Fruit fly (Drosophila melanogaster) whole organism, embryonic: Measurements from ENCODE around the gene Snx17.

Experiments used
- Abd-B ChIP-seq: fragments of 200-800 bp; sonication (Bioruptor generic); optimal IDR thresholded peaks from 2 replicates; lab custom pipeline; 2018; ENCODE audit warnings: missing biosample characterization, mild to moderate bottlenecking, missing genetic modification characterization, moderate library complexity
- Ada2b ChIP-seq: fragments of 200-800 bp; sonication (Bioruptor generic); IDR thresholded peaks from 2 replicates; pipeline ENCODE4 v1.3.6; 2022; ENCODE audit warnings: missing biosample characterization, missing genetic modification characterization
- CG10366 ChIP-seq: fragments of 200-800 bp; sonication (Bioruptor generic); IDR thresholded peaks from 2 replicates; pipeline ENCODE4 v1.3.6; 2022; ENCODE audit warnings: missing biosample characterization, missing genetic modification characterization
- CG11560 ChIP-seq: fragments of 200-800 bp; sonication (Bioruptor generic); IDR thresholded peaks from 3 replicates; pipeline ENCODE4 v1.3.6; 2022; ENCODE audit warnings: missing biosample characterization, missing genetic modification characterization
- CG12104 ChIP-seq: fragments of 200-800 bp; sonication (Bioruptor generic); optimal IDR thresholded peaks from 3 replicates; lab custom pipeline; 2016; ENCODE audit warnings: missing biosample characterization, missing genetic modification characterization
- CG12219 ChIP-seq: fragments of 200-800 bp; sonication (Bioruptor generic); optimal IDR thresholded peaks from 3 replicates; lab custom pipeline; 2018; ENCODE audit warnings: missing biosample characterization, mild to moderate bottlenecking, missing genetic modification characterization
- CG12299 ChIP-seq: fragments of 200-800 bp; sonication (Bioruptor generic); optimal IDR thresholded peaks from 2 replicates; lab custom pipeline; 2018; ENCODE audit warnings: missing biosample characterization, mild to moderate bottlenecking, missing genetic modification characterization
- CG12659 ChIP-seq: fragments of 200-800 bp; sonication (Bioruptor generic); optimal IDR thresholded peaks from 3 replicates; lab custom pipeline; 2017; ENCODE audit warnings: mild to moderate bottlenecking, missing biosample characterization, missing genetic modification reagents, missing genetic modification characterization
- CG15269 ChIP-seq: fragments of 200-800 bp; sonication (Bioruptor generic); optimal IDR thresholded peaks from 2 replicates; lab custom pipeline; 2018; ENCODE audit warnings: missing biosample characterization, mild to moderate bottlenecking, missing genetic modification characterization, moderate library complexity
- CG15514 ChIP-seq: fragments of 200-800 bp; sonication (Bioruptor generic); optimal IDR thresholded peaks from 3 replicates; lab custom pipeline; 2017; ENCODE audit warnings: missing biosample characterization, missing genetic modification characterization, mild to moderate bottlenecking, moderate library complexity, missing genetic modification reagents
- CG15696 ChIP-seq: fragments of 200-800 bp; sonication (Bioruptor generic); optimal IDR thresholded peaks from 2 replicates; lab custom pipeline; 2019; ENCODE audit warnings: missing biosample characterization, mild to moderate bottlenecking, missing genetic modification characterization, moderate library complexity
- CG2202 ChIP-seq: fragments of 200-800 bp; sonication (Bioruptor generic); optimal IDR thresholded peaks from 2 replicates; lab custom pipeline; 2018; ENCODE audit warnings: missing biosample characterization, mild to moderate bottlenecking, missing genetic modification characterization
- CG2712 ChIP-seq: fragments of 200-800 bp; optimal IDR thresholded peaks from 3 replicates; lab custom pipeline; 2019; ENCODE audit warnings: missing biosample characterization, mild to moderate bottlenecking, missing genetic modification characterization, moderate library complexity
- CG30020 ChIP-seq: fragments of 200-800 bp; optimal IDR thresholded peaks from 2 replicates; lab custom pipeline; 2019; ENCODE audit warnings: missing biosample characterization, mild to moderate bottlenecking, missing genetic modification characterization, moderate library complexity
- CG31224 ChIP-seq: fragments of 200-800 bp; sonication (Bioruptor generic); IDR thresholded peaks from 2 replicates; pipeline ENCODE4 v1.3.6; 2022; ENCODE audit warnings: missing biosample characterization, missing genetic modification characterization
- CG33213 ChIP-seq: fragments of 200-800 bp; sonication (Bioruptor generic); optimal IDR thresholded peaks from 3 replicates; lab custom pipeline; 2016; ENCODE audit warnings: missing biosample characterization, missing genetic modification characterization
- CG3838 ChIP-seq: fragments of 200-800 bp; sonication (Bioruptor generic); optimal IDR thresholded peaks from 3 replicates; lab custom pipeline; 2016; ENCODE audit warnings: missing biosample characterization, missing genetic modification characterization
- CG3847 ChIP-seq: fragments of 200-800 bp; sonication (Bioruptor generic); IDR thresholded peaks from 2 replicates; pipeline ENCODE4 v1.3.6; 2022; ENCODE audit warnings: missing biosample characterization, missing genetic modification characterization
- CG5245 ChIP-seq: fragments of 200-800 bp; sonication (Bioruptor generic); optimal IDR thresholded peaks from 3 replicates; lab custom pipeline; 2016; ENCODE audit warnings: missing biosample characterization, missing genetic modification characterization
- CG6654 ChIP-seq: fragments of 200-800 bp; sonication (Bioruptor generic); optimal IDR thresholded peaks from 2 replicates; lab custom pipeline; 2017; ENCODE audit warnings: missing biosample characterization, mild to moderate bottlenecking, missing genetic modification characterization
- CG6689 ChIP-seq: fragments of 200-800 bp; sonication (Bioruptor generic); IDR thresholded peaks from 2 replicates; pipeline ENCODE4 v1.3.6; 2022; ENCODE audit warnings: missing biosample characterization, missing genetic modification characterization
- CG6854 ChIP-seq: fragments of 200-800 bp; sonication (Bioruptor generic); optimal IDR thresholded peaks from 3 replicates; lab custom pipeline; 2017; ENCODE audit warnings: missing biosample characterization, mild to moderate bottlenecking, missing genetic modification characterization
- CG7963 ChIP-seq: fragments of 200-800 bp; sonication (Bioruptor generic); IDR thresholded peaks from 3 replicates; pipeline ENCODE4 v1.3.6; 2022; ENCODE audit warnings: missing biosample characterization, missing genetic modification characterization; ENCODE audit not compliant: partially characterized antibody
- CG8281 ChIP-seq: fragments of 200-800 bp; sonication (Bioruptor generic); optimal IDR thresholded peaks from 2 replicates; lab custom pipeline; 2018; ENCODE audit warnings: missing biosample characterization, mild to moderate bottlenecking, missing genetic modification characterization, moderate library complexity
- Dip2 ChIP-seq: fragments of 200-800 bp; sonication (Bioruptor generic); IDR thresholded peaks from 2 replicates; pipeline ENCODE4 v1.3.6; 2022; ENCODE audit warnings: missing biosample characterization, missing genetic modification characterization
- Elba2 ChIP-seq: fragments of 200-800 bp; sonication (Bioruptor generic); optimal IDR thresholded peaks from 3 replicates; lab custom pipeline; 2016; ENCODE audit warnings: missing biosample characterization, missing genetic modification characterization
- Ets65A ChIP-seq: fragments of 200-800 bp; sonication (Bioruptor generic); peaks from one replicate; lab custom pipeline; 2016; ENCODE audit warnings: missing biosample characterization, missing genetic modification characterization
- Fer3 ChIP-seq: fragments of 200-800 bp; sonication (Bioruptor generic); optimal IDR thresholded peaks from 2 replicates; lab custom pipeline; 2018; ENCODE audit warnings: missing biosample characterization, mild to moderate bottlenecking, missing genetic modification characterization, moderate library complexity
- Nf-YA ChIP-seq: fragments of 200-800 bp; sonication (Bioruptor generic); IDR thresholded peaks from 2 replicates; pipeline ENCODE4 v1.3.6; 2022; ENCODE audit warnings: missing biosample characterization, missing genetic modification characterization
- Oaz ChIP-seq: fragments of 200-800 bp; sonication (Bioruptor generic); IDR thresholded peaks from 2 replicates; pipeline ENCODE4 v1.3.6; 2022; ENCODE audit warnings: missing biosample characterization, missing genetic modification characterization
- Rfx ChIP-seq: fragments of 200-800 bp; sonication (Bioruptor generic); IDR thresholded peaks from 2 replicates; pipeline ENCODE4 v1.3.6; 2022; ENCODE audit warnings: missing biosample characterization, missing genetic modification characterization
- Sin3A ChIP-seq: fragments of >200 bp; optimal IDR thresholded peaks from 2 replicates; lab custom pipeline; 2018
- Sox102F ChIP-seq: fragments of 200-800 bp; sonication (Bioruptor generic); optimal IDR thresholded peaks from 2 replicates; lab custom pipeline; 2018; ENCODE audit warnings: missing biosample characterization, mild to moderate bottlenecking, missing genetic modification characterization, moderate library complexity
- Stat92E ChIP-seq, 3 experiments: fragments of >200 bp in 2 of 3; fragments of 200-800 bp in 1 of 3; sonication (Bioruptor generic) in 1 of 3; optimal IDR thresholded peaks; 2 replicates each; lab custom pipeline; 2017 to 2019; ENCODE audit warnings: missing biosample characterization in 3 of 3, missing genetic modification characterization in 3 of 3, mild to moderate bottlenecking in 1 of 3, moderate library complexity in 1 of 3
- btn ChIP-seq: fragments of 200-800 bp; sonication (Bioruptor generic); optimal IDR thresholded peaks from 2 replicates; lab custom pipeline; 2016; ENCODE audit warnings: missing biosample characterization, missing genetic modification characterization
- chif ChIP-seq, 2 experiments: fragments of 200-800 bp; sonication (Bioruptor generic); optimal IDR thresholded peaks; 3 replicates each; lab custom pipeline; 2016; ENCODE audit warnings: missing biosample characterization in 2 of 2, missing genetic modification characterization in 2 of 2
- dm ChIP-seq: fragments of 200-800 bp; sonication (Bioruptor generic); optimal IDR thresholded peaks from 3 replicates; lab custom pipeline; 2016; ENCODE audit warnings: missing biosample characterization, missing genetic modification characterization
- ems ChIP-seq: fragments of 200-800 bp; sonication (Bioruptor generic); optimal IDR thresholded peaks from 3 replicates; lab custom pipeline; 2016; ENCODE audit warnings: missing biosample characterization, missing genetic modification characterization
- ftz-f1 ChIP-seq: fragments of 200-800 bp; sonication (Bioruptor generic); optimal IDR thresholded peaks from 2 replicates; lab custom pipeline; 2016; ENCODE audit warnings: missing biosample characterization, missing genetic modification characterization
- hth ChIP-seq: fragments of >200 bp; optimal IDR thresholded peaks from 2 replicates; lab custom pipeline; 2017; ENCODE audit warnings: inconsistent platforms
- lab ChIP-seq: fragments of 200-800 bp; sonication (Bioruptor generic); optimal IDR thresholded peaks from 3 replicates; lab custom pipeline; 2017; ENCODE audit warnings: missing biosample characterization, missing genetic modification characterization, mild to moderate bottlenecking, moderate library complexity, missing genetic modification reagents
- lov ChIP-seq, 2 experiments: fragments of 200-800 bp in 1 of 2; fragments of >200 bp in 1 of 2; sonication (Bioruptor generic) in 1 of 2; IDR thresholded peaks in 1 of 2; optimal IDR thresholded peaks in 1 of 2; 2 replicates in 1 of 2; 3 replicates in 1 of 2; pipeline versions ENCODE4 v1.3.6 to Lab custom; 2017 to 2022; ENCODE audit warnings: missing biosample characterization in 1 of 2, missing genetic modification characterization in 1 of 2
- nerfin-1 ChIP-seq: fragments of 200-800 bp; sonication (Bioruptor generic); optimal IDR thresholded peaks from 3 replicates; lab custom pipeline; 2019; ENCODE audit warnings: missing biosample characterization, mild to moderate bottlenecking, missing genetic modification characterization, moderate library complexity
- nmo ChIP-seq: fragments of 200-800 bp; sonication (Bioruptor generic); optimal IDR thresholded peaks from 2 replicates; lab custom pipeline; 2018; ENCODE audit warnings: missing biosample characterization, mild to moderate bottlenecking, missing genetic modification characterization, moderate library complexity
- peb ChIP-seq: fragments of 200-800 bp; sonication (Bioruptor generic); IDR thresholded peaks from 2 replicates; pipeline ENCODE4 v1.3.6; 2022; ENCODE audit warnings: missing biosample characterization, missing genetic modification characterization
- pfk ChIP-seq: fragments of 200-800 bp; sonication (Bioruptor generic); optimal IDR thresholded peaks from 2 replicates; lab custom pipeline; 2018; ENCODE audit warnings: missing biosample characterization, mild to moderate bottlenecking, missing genetic modification characterization, moderate library complexity
- sd ChIP-seq: fragments of 200-800 bp; sonication (Bioruptor generic); optimal IDR thresholded peaks from 3 replicates; lab custom pipeline; 2018; ENCODE audit warnings: missing biosample characterization, mild to moderate bottlenecking, missing genetic modification characterization, moderate library complexity
- ssp ChIP-seq: fragments of 200-800 bp; sonication (Bioruptor generic); IDR thresholded peaks from 2 replicates; pipeline ENCODE4 v1.3.6; 2022; ENCODE audit warnings: missing biosample characterization, missing genetic modification characterization
- tio ChIP-seq: fragments of 200-800 bp; sonication (Bioruptor generic); optimal IDR thresholded peaks from 2 replicates; lab custom pipeline; 2017; ENCODE audit warnings: missing biosample characterization, missing genetic modification characterization, inconsistent platforms
- toy ChIP-seq: fragments of 200-800 bp; sonication (Bioruptor generic); IDR thresholded peaks from 2 replicates; pipeline ENCODE4 v1.3.6; 2022; ENCODE audit warnings: missing biosample characterization, missing genetic modification characterization
- tx ChIP-seq: fragments of 200-800 bp; sonication (Bioruptor generic); optimal IDR thresholded peaks from 2 replicates; lab custom pipeline; 2016; ENCODE audit warnings: missing biosample characterization, missing genetic modification characterization

Gene Snx17

DNA sequence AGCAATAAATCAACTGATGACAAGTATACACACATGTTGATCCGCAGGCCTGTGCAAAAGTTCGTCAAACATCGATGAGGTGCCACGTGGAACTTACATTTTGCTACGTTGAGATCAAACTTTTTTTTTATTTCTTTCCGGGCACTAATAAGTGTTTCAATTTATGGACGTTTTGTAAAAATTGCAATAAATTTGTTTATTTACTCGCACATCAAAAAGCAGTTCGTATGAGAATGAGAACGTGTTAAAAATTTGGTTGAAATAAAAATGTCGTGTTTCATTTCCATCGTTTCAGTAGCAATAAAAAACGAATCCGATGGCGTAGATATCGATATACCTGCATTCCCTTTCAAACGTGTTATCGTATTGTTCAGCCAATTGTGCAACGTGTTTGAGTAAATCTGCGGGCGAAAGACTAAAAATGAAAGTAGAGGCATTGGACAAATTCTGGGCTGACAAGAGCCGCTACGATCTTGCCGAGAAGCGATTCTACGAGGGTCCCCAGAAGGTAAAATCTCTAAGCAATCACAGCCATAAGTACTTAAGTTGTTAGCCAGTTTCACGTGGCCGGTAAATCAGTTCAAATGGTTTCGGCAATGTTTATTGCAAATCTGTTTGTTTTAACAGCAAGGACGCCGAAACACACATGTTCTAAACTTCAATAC, 25.5 kb upstream of the Snx17 start, which contains the start of gene eEF1delta (continued):
- TF ChIP-seq Stat92E (GFP tag; optimal IDR thresholded peaks at IDR 0.05; lab: Kevin White, UChicago), result no peak
- no peak for TF ChIP-seq ftz-f1
- TF ChIP-seq CG5245 (GFP tag; lab: Kevin White, UChicago), result no peak
- TF ChIP-seq Dip2 (GFP tag; lab: Robert Waterston, UW), result no peak
- TF ChIP-seq CG11560, result no peak
- peak; percentile 18 for TF ChIP-seq Sin3A (lab: Kevin White, UChicago)
- TF ChIP-seq CG8281 (tag; lab: Kevin White, UChicago), result no peak
- no peak for TF ChIP-seq CG12104 (GFP tag; lab: Kevin White, UChicago)
- no peak for TF ChIP-seq Elba2
- no peak for TF ChIP-seq lov (optimal IDR thresholded peaks at IDR 0.05; lab: Kevin White, UChicago)
- TF ChIP-seq lov (GFP tag; IDR thresholded peaks at IDR 0.05; lab: Robert Waterston, UW), result no peak
- TF ChIP-seq CG15269 (tag; lab: Kevin White, UChicago), result no peak
- TF ChIP-seq tx (GFP tag; lab: Kevin White, UChicago), result no peak
- TF ChIP-seq pfk (GFP tag; lab: Kevin White, UChicago), result peak; percentile 91
- TF ChIP-seq CG12299, result no peak
- TF ChIP-seq toy, result no peak
- no peak for TF ChIP-seq Abd-B (GFP tag; lab: Kevin White, UChicago)
- TF ChIP-seq CG7963, result no peak
- TF ChIP-seq Nf-YA (GFP tag; lab: Robert Waterston, UW), result no peak
- no peak for TF ChIP-seq nerfin-1 (tag; lab: Kevin White, UChicago)
- TF ChIP-seq dm (GFP tag; lab: Kevin White, UChicago), result peak; percentile 45
- no peak for TF ChIP-seq CG6854 (GFP tag; lab: Kevin White, UChicago)
- peak; percentile 14 for TF ChIP-seq nmo (GFP tag; lab: Kevin White, UChicago)
- TF ChIP-seq ssp, result peak; percentile 93
- no peak for TF ChIP-seq lab (GFP tag; lab: Kevin White, UChicago)
- TF ChIP-seq hth (lab: Kevin White, UChicago), result no peak
- TF ChIP-seq tio (GFP tag; lab: Kevin White, UChicago), result no peak
- TF ChIP-seq Oaz (GFP tag; lab: Robert Waterston, UW), result no peak
- no peak for TF ChIP-seq Fer3
- TF ChIP-seq Rfx (GFP tag; lab: Robert Waterston, UW), result no peak
- TF ChIP-seq CG31224 (GFP tag; lab: Robert Waterston, UW), result no peak
- TF ChIP-seq CG15514 (GFP tag; lab: Kevin White, UChicago), result no peak
- TF ChIP-seq sd, result peak; percentile 27
- no peak for TF ChIP-seq CG15696
- TF ChIP-seq CG2202 (tag; lab: Kevin White, UChicago), result no peak
- TF ChIP-seq btn (GFP tag; lab: Kevin White, UChicago), result no peak
- TF ChIP-seq CG3847 (GFP tag; lab: Robert Waterston, UW), result no peak
- TF ChIP-seq CG10366, result no peak
- TF ChIP-seq CG6654 (GFP tag; lab: Kevin White, UChicago), result no peak
- TF ChIP-seq CG3838 (GFP tag; lab: Kevin White, UChicago), result no peak
- no peak for TF ChIP-seq CG33213 (GFP tag; lab: Kevin White, UChicago)
- TF ChIP-seq Ada2b, result no peak
- no peak for TF ChIP-seq ems
- TF ChIP-seq chif (GFP tag; optimal IDR thresholded peaks at IDR 0.05; lab: Kevin White, UChicago), result no peak
- no peak for TF ChIP-seq peb (GFP tag; lab: Robert Waterston, UW)
- peak; percentile 16 for TF ChIP-seq Ets65A
- no peak for TF ChIP-seq CG2712 (tag; lab: Kevin White, UChicago)
- TF ChIP-seq CG12219 (GFP tag; lab: Kevin White, UChicago), result no peak
- TF ChIP-seq CG12659 (GFP tag; lab: Kevin White, UChicago), result peak; percentile 53
- peak; percentile 97 for TF ChIP-seq CG30020
- no peak for TF ChIP-seq Sox102F (GFP tag; lab: Kevin White, UChicago)
- TF ChIP-seq CG6689 (GFP tag; lab: Robert Waterston, UW), result no peak
